Worm (Caenorhabditis elegans): Measurements from ENCODE around the gene acly-1.

The acly-1 gene

ce11 chrX:1491036-1491435 lies 11.7 kb downstream of the acly-1 start:
- no peak for TF ChIP-seq unc-62 (GFP tag; optimal IDR thresholded peaks at IDR 0.05)

- no peak for TF ChIP-seq unc-62 (GFP tag; optimal IDR thresholded peaks at IDR 0.05)
These were observed 12.8 kb downstream of the acly-1 start for ce11 chrX:1492174-1492573.

ce11 chrX:1494256-1494655 lies 14.9 kb downstream of the acly-1 start, which contains the start of gene F09E10.5:
F09E10.5 (minus strand) TSS chrX:1494356.
- no peak for TF ChIP-seq unc-62 (GFP tag; optimal IDR thresholded peaks at IDR 0.05)

DNA sequence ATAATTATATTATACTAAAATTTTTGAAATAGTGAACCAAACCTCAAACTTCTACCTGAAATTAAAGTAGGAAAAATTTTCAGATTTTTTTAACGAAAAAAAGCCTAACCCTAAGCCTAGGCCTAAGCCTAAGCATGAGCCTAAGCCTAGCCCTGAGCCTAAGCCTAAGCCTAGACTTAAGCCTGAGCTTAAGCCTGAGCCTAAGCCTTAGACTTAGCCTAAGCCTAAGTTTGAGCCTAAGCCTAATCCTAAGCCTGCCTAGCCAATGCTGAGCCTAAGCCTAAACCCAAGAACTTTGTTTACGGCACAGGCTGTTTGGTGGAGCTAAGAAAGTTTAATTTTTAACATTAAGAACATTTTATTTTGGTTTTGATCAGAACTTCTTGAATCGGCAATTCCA lies 16.6 kb downstream of the acly-1 start:
- TF ChIP-seq unc-62 (GFP tag; optimal IDR thresholded peaks at IDR 0.05) = no peak

DNA sequence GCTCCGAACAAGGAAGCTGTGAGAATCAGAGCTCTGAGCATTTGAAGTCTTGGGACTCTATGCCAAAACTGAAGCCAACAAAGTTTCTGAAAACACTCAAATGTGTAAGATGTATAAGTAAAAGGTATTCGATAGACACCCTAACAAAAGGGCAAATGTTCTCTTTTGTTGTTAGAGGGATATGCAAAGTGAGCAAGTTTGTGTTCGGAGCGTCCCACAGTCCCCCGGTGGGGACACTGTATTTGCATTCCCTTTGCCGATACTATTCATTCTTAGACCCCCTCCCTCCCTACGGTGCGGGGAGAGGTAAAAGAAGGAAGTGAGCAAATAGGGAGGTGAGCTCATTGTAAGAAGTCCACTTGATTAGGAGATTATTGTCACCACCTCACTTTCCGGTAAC lies 18.2 kb downstream of the acly-1 start, which contains the start of gene F09E10.6:
Gene F09E10.6, minus strand, starts transcription at position 101 of the 400 bp plus-strand sequence.
- no peak for TF ChIP-seq unc-62 (GFP tag; optimal IDR thresholded peaks at IDR 0.05)

ce11 chrX:1499499-1499898 lies 20.2 kb downstream of the acly-1 start:
- TF ChIP-seq unc-62 (GFP tag; optimal IDR thresholded peaks at IDR 0.05) = no peak

ce11 chrX:1501752-1502151 lies 22.4 kb downstream of the acly-1 start, which contains the start of gene F09E10.7:
F09E10.7 (minus strand) TSS chrX:1501852.
- TF ChIP-seq unc-62 (GFP tag; optimal IDR thresholded peaks at IDR 0.05) = no peak

DNA sequence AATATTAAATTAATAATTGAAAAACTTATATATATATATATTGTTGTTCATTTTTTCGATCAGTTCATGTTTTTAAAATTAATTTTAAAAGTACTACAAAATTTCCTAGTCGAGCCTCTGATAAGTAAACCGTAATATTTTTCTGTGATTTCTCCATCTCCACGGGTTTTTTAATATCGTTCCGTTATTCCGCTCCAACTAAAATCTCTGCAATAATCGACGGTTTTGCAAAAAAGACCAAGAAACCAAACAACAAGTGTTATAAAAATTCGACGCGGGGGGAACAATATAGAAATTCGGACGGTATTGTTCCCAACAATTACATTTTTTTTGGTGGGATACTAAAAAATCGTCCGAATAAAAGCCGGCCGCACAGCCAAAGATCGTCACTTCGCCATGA lies 23.1 kb downstream of the acly-1 start, which contains the start of gene F09E10.1:
Gene F09E10.1, plus strand, starts transcription at position 301 of the 400 bp plus-strand sequence.
- TF ChIP-seq unc-62 (GFP tag; optimal IDR thresholded peaks at IDR 0.05) = no peak

- TF ChIP-seq unc-62 (GFP tag; optimal IDR thresholded peaks at IDR 0.05) = no peak
These were observed 23.6 kb downstream of the acly-1 start for ce11 chrX:1502914-1503313.

DNA sequence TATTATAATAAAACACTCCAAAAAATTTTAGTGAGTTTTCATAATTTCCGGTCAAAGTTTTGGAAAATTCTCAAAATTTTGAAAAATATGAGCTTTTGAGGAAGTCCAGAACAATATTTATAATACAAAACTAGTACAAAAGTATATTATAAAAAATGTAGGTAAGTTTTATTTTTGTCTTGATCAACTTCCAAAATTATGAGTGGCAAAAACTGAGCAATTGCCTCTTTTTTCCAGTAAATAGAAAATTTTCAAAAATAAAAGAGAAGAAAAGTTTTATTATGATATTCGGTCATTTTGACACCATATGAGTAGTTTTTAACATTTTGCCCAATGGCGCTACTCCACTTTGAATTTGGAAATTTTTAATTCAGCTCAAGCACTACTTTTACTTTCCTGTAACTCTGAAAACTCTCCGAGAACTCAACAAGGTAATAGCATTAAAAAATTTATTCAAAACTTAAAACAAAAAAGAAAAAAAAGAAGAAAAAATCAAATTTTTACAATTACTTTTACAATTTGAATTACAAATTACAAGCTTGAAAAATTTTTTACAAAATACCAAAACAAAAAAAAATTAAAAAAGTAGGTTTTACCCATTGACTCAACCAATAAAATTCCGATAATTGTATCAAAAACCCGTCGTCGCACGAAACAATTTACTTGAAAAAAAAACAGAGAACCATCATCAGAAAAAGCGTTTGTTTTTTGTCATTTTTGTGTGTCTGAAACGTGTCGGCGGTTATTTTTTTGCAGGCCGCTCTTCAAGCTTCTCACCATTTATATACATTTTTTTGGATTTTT lies 24.6 kb downstream of the acly-1 start:
- no peak for TF ChIP-seq unc-62 (GFP tag; optimal IDR thresholded peaks at IDR 0.05)

DNA sequence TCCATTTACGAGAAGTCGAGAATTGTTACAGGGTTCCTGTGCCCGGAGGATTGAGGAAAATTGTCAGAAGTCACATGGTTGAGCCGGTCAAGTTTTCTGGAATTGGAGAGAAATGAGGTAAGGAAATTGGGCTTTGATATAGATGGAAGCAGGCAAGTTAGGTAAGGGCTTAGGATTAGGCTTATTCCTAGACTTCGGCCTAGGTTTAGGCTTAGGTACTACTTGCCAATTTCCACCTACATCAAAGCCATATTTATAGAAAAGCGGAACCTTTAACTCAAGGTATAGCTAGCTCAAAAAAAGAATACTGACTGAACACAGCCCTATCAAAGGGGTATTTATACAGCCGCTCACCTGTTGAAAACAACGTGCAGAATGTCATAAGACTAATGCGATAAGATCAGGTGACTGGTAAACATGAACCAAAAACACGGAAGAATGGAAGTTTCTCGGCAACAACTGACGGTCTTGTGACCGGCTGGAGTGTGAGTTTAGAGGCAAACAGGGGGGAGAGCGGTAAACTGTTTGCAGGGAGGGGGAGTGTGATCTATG lies 25.3 kb downstream of the acly-1 start:
- no peak for TF ChIP-seq unc-62 (GFP tag; optimal IDR thresholded peaks at IDR 0.05)

- TF ChIP-seq unc-62 (GFP tag; optimal IDR thresholded peaks at IDR 0.05) = no peak
These were observed 33.0 kb downstream of the acly-1 start for ce11 chrX:1512307-1512706.

DNA sequence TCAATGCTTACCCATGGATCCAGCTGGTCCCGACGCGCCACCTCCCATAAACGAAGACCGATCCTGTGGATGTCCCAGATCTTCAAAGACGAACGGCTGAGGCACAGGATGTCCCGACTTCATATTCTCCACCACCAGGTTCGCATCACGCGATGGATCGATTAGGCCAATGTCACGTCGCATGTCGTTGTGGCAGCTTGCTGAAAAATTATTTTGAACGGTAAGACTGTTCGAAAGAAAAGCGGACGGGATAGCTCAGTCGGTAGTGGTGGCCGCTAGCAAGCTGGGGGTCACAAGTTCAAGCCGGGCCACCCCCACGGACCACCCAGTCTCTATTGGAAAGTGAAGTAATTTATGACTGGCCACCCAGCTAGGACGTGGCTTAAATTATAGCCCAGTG lies 33.8 kb downstream of the acly-1 start:
- no peak for TF ChIP-seq unc-62 (GFP tag; optimal IDR thresholded peaks at IDR 0.05)

ce11 chrX:1516574-1516973 lies 37.2 kb downstream of the acly-1 start:
- no peak for TF ChIP-seq unc-62 (GFP tag; optimal IDR thresholded peaks at IDR 0.05)

- TF ChIP-seq unc-62 (GFP tag; optimal IDR thresholded peaks at IDR 0.05) = no peak
These were observed 38.2 kb downstream of the acly-1 start for ce11 chrX:1517519-1517918.

- no peak for TF ChIP-seq unc-62 (GFP tag; optimal IDR thresholded peaks at IDR 0.05)
These were observed 42.0 kb downstream of the acly-1 start, which contains the start of gene toca-1 for ce11 chrX:1521387-1521786. toca-1 (minus strand) TSS chrX:1521487.

DNA sequence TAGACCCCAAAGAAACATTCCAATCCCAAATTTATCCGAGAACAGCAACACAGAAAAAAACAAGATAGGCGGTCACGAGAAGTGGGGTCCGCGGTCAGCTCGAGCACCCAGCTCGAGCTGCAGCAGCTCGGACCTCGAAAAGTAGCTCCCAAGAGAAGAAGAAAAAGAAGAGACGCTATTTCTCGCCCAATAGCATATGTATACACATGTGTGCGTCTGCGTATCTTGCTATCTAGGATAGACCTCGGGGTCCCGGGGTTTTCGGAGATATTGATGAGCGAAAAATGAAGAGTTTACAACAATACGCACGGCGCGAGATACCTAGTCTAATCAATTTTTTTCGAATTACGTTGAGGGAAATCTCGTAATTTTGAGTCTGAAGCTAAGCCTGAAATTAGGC lies 42.7 kb downstream of the acly-1 start:
- TF ChIP-seq unc-62 (GFP tag; optimal IDR thresholded peaks at IDR 0.05) = no peak

Data from whole organism, dauer.